Fruit fly (Drosophila melanogaster) whole organism, prepupa: ENCODE measurements around the gene Pak3.
A peak's percentile ranks its signal among the peaks of the same experiment; 100 is the strongest.

Experiments used
- Blimp-1 ChIP-seq: fragments of 200-800 bp; sonication (Bioruptor generic); optimal IDR thresholded peaks from 3 replicates; lab custom pipeline; 2017; ENCODE audit warnings: missing biosample characterization, missing genetic modification characterization, mild to moderate bottlenecking, moderate library complexity, missing genetic modification reagents
- CG16779 ChIP-seq: fragments of 200-800 bp; sonication (Bioruptor generic); optimal IDR thresholded peaks from 3 replicates; lab custom pipeline; 2017; ENCODE audit warnings: missing biosample characterization, mild to moderate bottlenecking, missing genetic modification characterization
- Eip75B ChIP-seq: fragments of 200-800 bp; sonication (Bioruptor generic); optimal IDR thresholded peaks from 3 replicates; lab custom pipeline; 2016; ENCODE audit warnings: missing biosample characterization, missing genetic modification characterization
- OdsH ChIP-seq: fragments of 200-800 bp; sonication (Bioruptor generic); optimal IDR thresholded peaks from 3 replicates; lab custom pipeline; 2016; ENCODE audit warnings: missing biosample characterization, missing genetic modification characterization
- lz ChIP-seq: fragments of 200-800 bp; sonication (Bioruptor generic); optimal IDR thresholded peaks from 3 replicates; lab custom pipeline; 2016; ENCODE audit warnings: missing biosample characterization, missing genetic modification characterization

DNA sequence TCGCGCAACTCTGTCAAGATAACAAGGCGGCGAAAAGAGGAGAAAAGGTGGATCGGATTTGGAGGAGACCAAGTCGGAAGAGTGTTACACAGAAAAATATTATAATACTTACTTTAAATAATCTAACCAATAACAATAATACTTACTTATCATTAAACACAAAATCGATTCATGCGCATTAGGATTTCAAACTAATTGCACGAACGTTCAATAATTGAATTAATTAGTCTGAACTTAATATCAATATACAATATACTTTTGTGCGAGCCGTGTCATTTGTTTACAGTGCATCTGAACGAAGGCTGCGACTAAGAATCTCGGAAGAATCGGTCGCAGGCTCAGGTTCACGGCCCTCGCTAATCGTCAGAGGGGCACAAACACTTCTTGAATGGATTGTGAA lies 58.2 kb downstream of the Pak3 start:
- TF ChIP-seq Blimp-1 (GFP tag; lab: Kevin White, UChicago): no peak
- peak; percentile 4 for TF ChIP-seq lz
- no peak for TF ChIP-seq CG16779 (tag; lab: Kevin White, UChicago)
- no peak for TF ChIP-seq OdsH (GFP tag; lab: Kevin White, UChicago)
- TF ChIP-seq Eip75B (GFP tag; lab: Kevin White, UChicago): no peak
